Fruit fly (Drosophila melanogaster) whole organism, embryonic: ENCODE results near the gene CG12643.

Experiments used
- Ada2b ChIP-seq: fragments of 200-800 bp; sonication (Bioruptor generic); IDR thresholded peaks from 2 replicates; pipeline ENCODE4 v1.3.6; 2022; ENCODE audit warnings: missing biosample characterization, missing genetic modification characterization
- Awh ChIP-seq: fragments of 200-800 bp; sonication (Bioruptor generic); IDR thresholded peaks from 2 replicates; pipeline ENCODE4, ENCODE4 v1.3.6; 2022; ENCODE audit warnings: missing biosample characterization, missing genetic modification characterization
- BtbVII ChIP-seq: fragments of 200-800 bp; sonication (Bioruptor generic); optimal IDR thresholded peaks from 3 replicates; lab custom pipeline; 2017; ENCODE audit warnings: missing biosample characterization, mild to moderate bottlenecking, missing genetic modification characterization
- CG1024 ChIP-seq: fragments of 200-800 bp; sonication (Bioruptor generic); IDR thresholded peaks from 2 replicates; pipeline ENCODE4 v1.3.6; 2022; ENCODE audit warnings: missing biosample characterization, missing genetic modification characterization
- CG13123 ChIP-seq: fragments of 200-800 bp; sonication (Bioruptor generic); optimal IDR thresholded peaks from 2 replicates; lab custom pipeline; 2016; ENCODE audit warnings: missing biosample characterization, missing genetic modification characterization
- CG13287 ChIP-seq: fragments of 200-800 bp; sonication (Bioruptor generic); IDR thresholded peaks from 2 replicates; pipeline ENCODE4 v1.3.6; 2022; ENCODE audit warnings: missing biosample characterization, missing genetic modification characterization; ENCODE audit not compliant: partially characterized antibody
- CG15073 ChIP-seq: fragments of 200-800 bp; sonication (Bioruptor generic); optimal IDR thresholded peaks from 2 replicates; lab custom pipeline; 2016; ENCODE audit warnings: missing biosample characterization, missing genetic modification characterization
- CG17802 ChIP-seq: fragments of 200-800 bp; sonication (Bioruptor generic); optimal IDR thresholded peaks from 2 replicates; lab custom pipeline; 2018; ENCODE audit warnings: missing biosample characterization, mild to moderate bottlenecking, missing genetic modification characterization, moderate library complexity
- CG1832 ChIP-seq: fragments of 200-800 bp; sonication (Bioruptor generic); optimal IDR thresholded peaks from 2 replicates; lab custom pipeline; 2017; ENCODE audit warnings: missing biosample characterization, mild to moderate bottlenecking, missing genetic modification characterization, inconsistent platforms
- CG18619 ChIP-seq: fragments of 200-800 bp; sonication (Bioruptor generic); optimal IDR thresholded peaks from 3 replicates; lab custom pipeline; 2017; ENCODE audit warnings: missing biosample characterization, mild to moderate bottlenecking, missing genetic modification characterization
- CG31441 ChIP-seq: fragments of 200-800 bp; sonication (Bioruptor generic); IDR thresholded peaks from 2 replicates; pipeline ENCODE4 v1.3.6; 2022; ENCODE audit warnings: missing biosample characterization, missing genetic modification characterization
- CG34224 ChIP-seq: fragments of 200-800 bp; sonication (Bioruptor generic); IDR thresholded peaks from 3 replicates; pipeline ENCODE4 v1.3.6; 2022; ENCODE audit warnings: missing biosample characterization, missing genetic modification characterization; ENCODE audit not compliant: partially characterized antibody
- CG3838 ChIP-seq: fragments of 200-800 bp; sonication (Bioruptor generic); optimal IDR thresholded peaks from 3 replicates; lab custom pipeline; 2016; ENCODE audit warnings: missing biosample characterization, missing genetic modification characterization
- CG6689 ChIP-seq: fragments of 200-800 bp; sonication (Bioruptor generic); IDR thresholded peaks from 2 replicates; pipeline ENCODE4 v1.3.6; 2022; ENCODE audit warnings: missing biosample characterization, missing genetic modification characterization
- CG7357 ChIP-seq: fragments of 200-800 bp; sonication (Bioruptor generic); IDR thresholded peaks from 3 replicates; pipeline ENCODE4 v1.3.6; 2022; ENCODE audit warnings: missing biosample characterization, missing genetic modification characterization
- CG7556 ChIP-seq: fragments of 200-800 bp; sonication (Bioruptor generic); optimal IDR thresholded peaks from 2 replicates; lab custom pipeline; 2017; ENCODE audit warnings: missing biosample characterization, mild to moderate bottlenecking, missing genetic modification characterization
- CG8089 ChIP-seq: fragments of 200-800 bp; sonication (Bioruptor generic); optimal IDR thresholded peaks from 3 replicates; lab custom pipeline; 2016; ENCODE audit warnings: missing biosample characterization, missing genetic modification characterization
- CG8944 ChIP-seq: fragments of 200-800 bp; sonication (Bioruptor generic); optimal IDR thresholded peaks from 3 replicates; lab custom pipeline; 2016; ENCODE audit warnings: missing biosample characterization, missing genetic modification characterization
- CG9797 ChIP-seq: fragments of 200-800 bp; sonication (Bioruptor generic); optimal IDR thresholded peaks from 3 replicates; lab custom pipeline; 2018; ENCODE audit warnings: missing biosample characterization, mild to moderate bottlenecking, missing genetic modification characterization
- CG9932 ChIP-seq: fragments of 200-800 bp; sonication (Bioruptor generic); IDR thresholded peaks from 2 replicates; pipeline ENCODE4 v1.3.6; 2022; ENCODE audit warnings: missing biosample characterization, missing genetic modification characterization
- Chrac-16 ChIP-seq: fragments of 200-800 bp; sonication (Bioruptor generic); optimal IDR thresholded peaks from 3 replicates; lab custom pipeline; 2016; ENCODE audit warnings: missing biosample characterization, missing genetic modification characterization
- Dbx ChIP-seq: fragments of 200-800 bp; sonication (Bioruptor generic); IDR thresholded peaks from 3 replicates; pipeline ENCODE4 v1.3.6; 2022; ENCODE audit warnings: missing biosample characterization, missing genetic modification characterization
- Deaf1 ChIP-seq: fragments of 200-800 bp; optimal IDR thresholded peaks from 3 replicates; lab custom pipeline; 2019; ENCODE audit warnings: missing biosample characterization, mild to moderate bottlenecking, missing genetic modification characterization, moderate library complexity
- Doc3 ChIP-seq: fragments of 200-800 bp; sonication (Bioruptor generic); IDR thresholded peaks from 3 replicates; pipeline ENCODE4 v1.3.6; 2022; ENCODE audit warnings: missing biosample characterization, missing genetic modification characterization; ENCODE audit not compliant: partially characterized antibody
- Fer3 ChIP-seq: fragments of 200-800 bp; sonication (Bioruptor generic); optimal IDR thresholded peaks from 2 replicates; lab custom pipeline; 2018; ENCODE audit warnings: missing biosample characterization, mild to moderate bottlenecking, missing genetic modification characterization, moderate library complexity
- Gsc ChIP-seq: fragments of 200-800 bp; sonication (Bioruptor generic); IDR thresholded peaks from 2 replicates; pipeline ENCODE4 v1.3.6; 2022; ENCODE audit warnings: missing biosample characterization, missing genetic modification characterization
- Lhr ChIP-seq: fragments of 200-800 bp; sonication (Bioruptor generic); optimal IDR thresholded peaks from 3 replicates; lab custom pipeline; 2017; ENCODE audit warnings: mild to moderate bottlenecking, missing biosample characterization, missing genetic modification reagents, missing genetic modification characterization
- Mes4 ChIP-seq: fragments of 200-800 bp; sonication (Bioruptor generic); optimal IDR thresholded peaks from 2 replicates; lab custom pipeline; 2016; ENCODE audit warnings: missing biosample characterization, missing genetic modification characterization
- Stat92E ChIP-seq, 3 experiments: fragments of >200 bp in 2 of 3; fragments of 200-800 bp in 1 of 3; sonication (Bioruptor generic) in 1 of 3; optimal IDR thresholded peaks; 2 replicates each; lab custom pipeline; 2017 to 2019; ENCODE audit warnings: missing biosample characterization in 3 of 3, missing genetic modification characterization in 3 of 3, mild to moderate bottlenecking in 1 of 3, moderate library complexity in 1 of 3
- YL-1 ChIP-seq: fragments of 200-800 bp; sonication (Bioruptor generic); optimal IDR thresholded peaks from 3 replicates; lab custom pipeline; 2017; ENCODE audit warnings: missing biosample characterization, mild to moderate bottlenecking, missing genetic modification characterization
- amos ChIP-seq: fragments of 200-800 bp; sonication (Bioruptor generic); IDR thresholded peaks from 2 replicates; pipeline ENCODE4 v1.3.6; 2022; ENCODE audit warnings: missing biosample characterization, missing genetic modification characterization; ENCODE audit not compliant: partially characterized antibody
- aop ChIP-seq: fragments of 200-800 bp; sonication (Bioruptor generic); IDR thresholded peaks from 2 replicates; pipeline ENCODE4 v1.3.6; 2022; ENCODE audit warnings: missing biosample characterization, missing genetic modification characterization
- ato ChIP-seq: fragments of 200-800 bp; sonication (Bioruptor generic); IDR thresholded peaks from 2 replicates; pipeline ENCODE4 v1.3.6; 2022; ENCODE audit warnings: missing biosample characterization, missing genetic modification characterization; ENCODE audit not compliant: partially characterized antibody
- bcd ChIP-seq: fragments of 200-800 bp; sonication (Bioruptor generic); optimal IDR thresholded peaks from 2 replicates; lab custom pipeline; 2017; ENCODE audit warnings: missing biosample characterization, mild to moderate bottlenecking, missing genetic modification characterization
- da ChIP-seq: fragments of 200-800 bp; sonication (Bioruptor generic); optimal IDR thresholded peaks from 2 replicates; lab custom pipeline; 2016; ENCODE audit warnings: missing biosample characterization, missing genetic modification characterization
- dm ChIP-seq: fragments of 200-800 bp; sonication (Bioruptor generic); optimal IDR thresholded peaks from 3 replicates; lab custom pipeline; 2016; ENCODE audit warnings: missing biosample characterization, missing genetic modification characterization
- dmrt99B ChIP-seq: fragments of 200-800 bp; sonication (Bioruptor generic); optimal IDR thresholded peaks from 2 replicates; lab custom pipeline; 2018; ENCODE audit warnings: missing biosample characterization, mild to moderate bottlenecking, missing genetic modification characterization, moderate library complexity
- fd64A ChIP-seq: fragments of 200-800 bp; sonication (Bioruptor generic); optimal IDR thresholded peaks from 3 replicates; lab custom pipeline; 2018; ENCODE audit warnings: missing biosample characterization, mild to moderate bottlenecking, missing genetic modification characterization
- gcm ChIP-seq: fragments of 200-800 bp; sonication (Bioruptor generic); optimal IDR thresholded peaks from 2 replicates; lab custom pipeline; 2019; ENCODE audit warnings: missing biosample characterization, mild to moderate bottlenecking, missing genetic modification characterization, moderate library complexity
- grau ChIP-seq: fragments of 200-800 bp; optimal IDR thresholded peaks from 3 replicates; lab custom pipeline; 2019; ENCODE audit warnings: missing biosample characterization, mild to moderate bottlenecking, missing genetic modification characterization, moderate library complexity
- gt ChIP-seq: fragments of 200-800 bp; sonication (Bioruptor generic); IDR thresholded peaks from 2 replicates; pipeline ENCODE4 v1.3.6; 2022; ENCODE audit warnings: missing biosample characterization, missing genetic modification characterization
- oc ChIP-seq: fragments of 200-800 bp; sonication (Bioruptor generic); optimal IDR thresholded peaks from 2 replicates; lab custom pipeline; 2018; ENCODE audit warnings: missing biosample characterization, mild to moderate bottlenecking, missing genetic modification characterization, moderate library complexity
- odd ChIP-seq: fragments of 200-800 bp; sonication (Bioruptor generic); optimal IDR thresholded peaks from 2 replicates; lab custom pipeline; 2017; ENCODE audit warnings: missing biosample characterization, mild to moderate bottlenecking, missing genetic modification characterization
- pum ChIP-seq: fragments of 200-800 bp; sonication (Bioruptor generic); optimal IDR thresholded peaks from 2 replicates; lab custom pipeline; 2016; ENCODE audit warnings: missing biosample characterization, missing genetic modification characterization
- sr ChIP-seq: fragments of 200-800 bp; sonication (Bioruptor generic); IDR thresholded peaks from 3 replicates; pipeline ENCODE4 v1.3.6; 2022; ENCODE audit warnings: missing biosample characterization, missing genetic modification characterization
- tin ChIP-seq: fragments of 200-800 bp; sonication (Bioruptor generic); optimal IDR thresholded peaks from 3 replicates; lab custom pipeline; 2016; ENCODE audit warnings: missing biosample characterization, missing genetic modification characterization
- tup ChIP-seq: fragments of 200-800 bp; sonication (Bioruptor generic); optimal IDR thresholded peaks from 2 replicates; lab custom pipeline; 2016; ENCODE audit warnings: missing biosample characterization, mild to moderate bottlenecking, missing genetic modification characterization, moderate library complexity
- zen ChIP-seq: fragments of 200-800 bp; sonication (Bioruptor generic); optimal IDR thresholded peaks from 3 replicates; lab custom pipeline; 2018; ENCODE audit warnings: missing biosample characterization, mild to moderate bottlenecking, missing genetic modification characterization, moderate library complexity

CG12643 gene

dm6 chrX:10265213-10266017 is at the start of gene CG12643 (continued):
- TF ChIP-seq CG18619 (peak; percentile 82), YL-1 (GFP tag; lab: Kevin White, UChicago) (peak; percentile 53), Fer3 (tag; lab: Kevin White, UChicago) (peak; percentile 78), tin (GFP tag; lab: Kevin White, UChicago) (peak; percentile 94), Gsc (peak; percentile 86), CG7556 (GFP tag; lab: Kevin White, UChicago) (peak; percentile 95), CG1024 (GFP tag; lab: Robert Waterston, UW) (peak; percentile 89), CG17802 (peak; percentile 80), CG9932 (peak; percentile 69), CG8944 (GFP tag; lab: Kevin White, UChicago) (peak; percentile 93), Doc3 (GFP tag; lab: Robert Waterston, UW) (no peak), Awh (GFP tag; lab: Robert Waterston, UW) (peak; percentile 96), Chrac-16 (GFP tag; lab: Kevin White, UChicago) (peak; percentile 86), CG7357 (GFP tag; lab: Robert Waterston, UW) (peak; percentile 70), Lhr (GFP tag; lab: Kevin White, UChicago) (peak; percentile 54), Stat92E (GFP tag; optimal IDR thresholded peaks at IDR 0.05; lab: Kevin White, UChicago) (peak in 1 of 3 experiments; percentile 48), dmrt99B (tag; lab: Kevin White, UChicago) (peak; percentile 89), CG31441 (peak; percentile 90), fd64A (GFP tag; lab: Kevin White, UChicago) (peak; percentile 72), BtbVII (GFP tag; lab: Kevin White, UChicago) (peak; percentile 75), pum (GFP tag; lab: Kevin White, UChicago) (peak; percentile 89), CG3838 (GFP tag; lab: Kevin White, UChicago) (peak; percentile 20), Mes4 (GFP tag; lab: Kevin White, UChicago) (peak; percentile 87), CG9797 (peak; percentile 21), zen (tag; lab: Kevin White, UChicago) (peak; percentile 74), CG8089 (GFP tag; lab: Kevin White, UChicago) (peak; percentile 92), CG15073 (GFP tag; lab: Kevin White, UChicago) (peak; percentile 32), tup (GFP tag; lab: Kevin White, UChicago) (peak; percentile 80), CG13287 (GFP tag; lab: Robert Waterston, UW) (peak; percentile 13; the same call in 1 of the 2 replicates), da (GFP tag; lab: Kevin White, UChicago) (peak; percentile 80), CG34224 (GFP tag; lab: Robert Waterston, UW) (no peak), Ada2b (peak; percentile 91), oc (tag; lab: Kevin White, UChicago) (peak; percentile 89), CG6689 (GFP tag; lab: Robert Waterston, UW) (peak; percentile 86), ato (GFP tag; lab: Robert Waterston, UW) (no peak), CG1832 (GFP tag; lab: Kevin White, UChicago) (peak; percentile 48), odd (peak; percentile 83), aop (GFP tag; lab: Robert Waterston, UW) (peak; percentile 68; the same call in 1 of the 2 replicates), Dbx (GFP tag; lab: Robert Waterston, UW) (peak; percentile 85), bcd (peak; percentile 84), grau (peak; percentile 85), CG13123 (GFP tag; lab: Kevin White, UChicago) (peak; percentile 66), sr (GFP tag; lab: Robert Waterston, UW) (peak; percentile 92), amos (GFP tag; lab: Robert Waterston, UW) (no peak), gcm (peak; percentile 73), Deaf1 (tag; lab: Kevin White, UChicago) (peak; percentile 63), gt (GFP tag; lab: Robert Waterston, UW) (peak; percentile 83), dm (GFP tag; lab: Kevin White, UChicago) (peak; percentile 83)
